Worm (Caenorhabditis elegans) whole organism, early embryonic: Measurements from ENCODE around the gene zip-11.

Source experiments
- ama-1 ChIP-seq: fragments of 150-350 bp; optimal IDR thresholded peaks from 2 replicates; lab custom pipeline; 2014
- hnd-1 ChIP-seq: sonication (generic microtip); optimal IDR thresholded peaks from 2 replicates; lab custom pipeline; 2016; ENCODE audit warnings: missing genetic modification characterization, missing compliant biosample characterization
- pes-1 ChIP-seq: fragments of 200-800 bp; sonication (Bioruptor generic); IDR thresholded peaks from 2 replicates; pipeline ENCODE4 v1.3.6; 2022; ENCODE audit warnings: missing genetic modification reagents, missing genetic modification characterization, missing compliant biosample characterization
- scrt-1 ChIP-seq: fragments of 200-800 bp; sonication (Bioruptor generic); IDR thresholded peaks from 2 replicates; pipeline ENCODE4 v1.3.6; 2022; ENCODE audit warnings: missing genetic modification characterization, missing compliant biosample characterization
- sea-1 ChIP-seq: fragments of 200-800 bp; sonication (Bioruptor generic); conservative IDR thresholded peaks from 2 replicates; pipeline ENCODE4 v1.3.6; 2022; ENCODE audit warnings: missing genetic modification characterization, missing compliant biosample characterization
- tbx-11 ChIP-seq: fragments of 200-800 bp; sonication (Bioruptor generic); IDR thresholded peaks from 2 replicates; pipeline ENCODE4 v1.3.6; 2022; ENCODE audit warnings: missing genetic modification characterization, missing compliant biosample characterization

- TF ChIP-seq scrt-1 (no peak), ama-1 (lab: Kevin White, UChicago) (no peak), sea-1 (GFP tag; lab: Robert Waterston, UW) (no peak), tbx-11 (GFP tag; lab: Robert Waterston, UW) (no peak), pes-1 (GFP tag; lab: Robert Waterston, UW) (no peak), hnd-1 (tag; lab: Kevin White, UChicago) (no peak)
These were observed 39.7 kb upstream of the zip-11 start for ce11 chrIV:3271342-3271741.
